Worm (Caenorhabditis elegans): ENCODE measurements around the gene gnrr-3.
A peak's percentile ranks its signal among the peaks of the same experiment; 100 is the strongest.

Gene gnrr-3

ce11 chrX:10054410-10054800 is 5.1 kb downstream of the gnrr-3 start:
- peak; percentile 78 for TF ChIP-seq elt-2 (tag; optimal IDR thresholded peaks at IDR 0.05)
- peak; percentile 13 for TF ChIP-seq blmp-1 (tag; optimal IDR thresholded peaks at IDR 0.05)
- TF ChIP-seq elt-3 (tag; optimal IDR thresholded peaks at IDR 0.05): peak in 3 of 6 experiments; percentile 14 to 34 (median 27)
- TF ChIP-seq fos-1 (tag; optimal IDR thresholded peaks at IDR 0.05): no peak

- TF ChIP-seq ets-5 (GFP tag; IDR thresholded peaks at IDR 0.05) (no peak), fos-1 (tag; optimal IDR thresholded peaks at IDR 0.05) (no peak), egl-13 (tag; optimal IDR thresholded peaks at IDR 0.05) (no peak), nhr-28 (tag; optimal IDR thresholded peaks at IDR 0.05) (no peak), rnt-1 (tag; optimal IDR thresholded peaks at IDR 0.05) (no peak), lin-15B (tag; optimal IDR thresholded peaks at IDR 0.05) (no peak), ama-1 (optimal IDR thresholded peaks at IDR 0.05) (no peak), F16B12.6 (tag; optimal IDR thresholded peaks at IDR 0.05) (no peak), hlh-4 (tag; optimal IDR thresholded peaks at IDR 0.05) (no peak), nhr-47 (tag; optimal IDR thresholded peaks at IDR 0.05) (no peak), mdl-1 (tag; optimal IDR thresholded peaks at IDR 0.05) (no peak), sox-4 (tag; optimal IDR thresholded peaks at IDR 0.05) (no peak), ceh-90 (tag; optimal IDR thresholded peaks at IDR 0.05) (no peak), ztf-4 (tag; optimal IDR thresholded peaks at IDR 0.05) (no peak), mab-9 (GFP tag; IDR thresholded peaks at IDR 0.05) (no peak), dpl-1 (GFP tag; optimal IDR thresholded peaks at IDR 0.05) (no peak), ceh-82 (tag; optimal IDR thresholded peaks at IDR 0.05) (no peak), unc-30 (tag; optimal IDR thresholded peaks at IDR 0.05) (no peak)
These were observed 9.1 kb downstream of the gnrr-3 start, which contains the start of gene ZC373.2 for ce11 chrX:10058332-10058731. Gene ZC373.2, minus strand, starts transcription at chrX:10058432.

- TF ChIP-seq unc-86 (tag; optimal IDR thresholded peaks at IDR 0.05): no peak
- no peak for TF ChIP-seq nhr-84 (tag; optimal IDR thresholded peaks at IDR 0.05)
- no peak for TF ChIP-seq rnt-1 (tag; optimal IDR thresholded peaks at IDR 0.05)
- TF ChIP-seq mef-2 (tag; optimal IDR thresholded peaks at IDR 0.05): no peak
- TF ChIP-seq C04F5.9 (tag; optimal IDR thresholded peaks at IDR 0.05): no peak
- no peak for TF ChIP-seq fos-1 (tag; optimal IDR thresholded peaks at IDR 0.05)
- TF ChIP-seq aha-1 (tag; optimal IDR thresholded peaks at IDR 0.05): no peak
- no peak for TF ChIP-seq efl-1 (optimal IDR thresholded peaks at IDR 0.05)
- no peak for TF ChIP-seq efl-1 (GFP tag; optimal IDR thresholded peaks at IDR 0.05 in 1 of 2)
- TF ChIP-seq lin-14 (GFP tag; optimal IDR thresholded peaks at IDR 0.05): no peak
- TF ChIP-seq ceh-82 (tag; optimal IDR thresholded peaks at IDR 0.05): no peak
- no peak for TF ChIP-seq jun-1 (tag; optimal IDR thresholded peaks at IDR 0.05)
- TF ChIP-seq nhr-85 (tag): no peak
- no peak for TF ChIP-seq zag-1 (tag; optimal IDR thresholded peaks at IDR 0.05)
- TF ChIP-seq fkh-8 (tag; optimal IDR thresholded peaks at IDR 0.05): no peak
- TF ChIP-seq lin-39 (tag; optimal IDR thresholded peaks at IDR 0.05): no peak
- TF ChIP-seq alr-1 (tag; optimal IDR thresholded peaks at IDR 0.05; ENCODE audit: borderline replicate concordance): no peak
- no peak for TF ChIP-seq mab-9 (GFP tag; IDR thresholded peaks at IDR 0.05)
- no peak for TF ChIP-seq ama-1 (optimal IDR thresholded peaks at IDR 0.05)
These were observed 11.3 kb downstream of the gnrr-3 start, which contains the start of gene ZC373.3 for ce11 chrX:10060475-10061011. Gene ZC373.3, plus strand, starts transcription at chrX:10060525.

ce11 chrX:10068468-10068867 is 19.2 kb downstream of the gnrr-3 start:
- TF ChIP-seq blmp-1 (tag; optimal IDR thresholded peaks at IDR 0.05) (peak; percentile 36), pqm-1 (tag; optimal IDR thresholded peaks at IDR 0.05) (no peak), mef-2 (tag; optimal IDR thresholded peaks at IDR 0.05) (no peak), nhr-71 (tag; optimal IDR thresholded peaks at IDR 0.05) (peak; percentile 38), rnt-1 (tag; optimal IDR thresholded peaks at IDR 0.05) (peak; percentile 78), mep-1 (tag; optimal IDR thresholded peaks at IDR 0.05) (no peak), efl-1 (optimal IDR thresholded peaks at IDR 0.05) (no peak), efl-1 (GFP tag; optimal IDR thresholded peaks at IDR 0.05 in 1 of 2) (peak in 1 of 2 experiments; percentile 23), hlh-17 (GFP tag; optimal IDR thresholded peaks at IDR 0.05; ENCODE audit: borderline replicate concordance) (no peak), elt-3 (tag; optimal IDR thresholded peaks at IDR 0.05) (no peak), unc-130 (tag; optimal IDR thresholded peaks at IDR 0.05) (peak; percentile 40), lin-13 (GFP tag; optimal IDR thresholded peaks at IDR 0.05) (no peak), lin-14 (GFP tag; optimal IDR thresholded peaks at IDR 0.05) (peak; percentile 81), egl-27 (tag; optimal IDR thresholded peaks at IDR 0.05) (no peak)

All from whole organism, L1 larva.